Worm (Caenorhabditis elegans) whole organism, midembryonic: ENCODE data around the gene R144.6.
"Not testable (repeated sequence)": the region's sequence is repeated elsewhere in the genome, so short reads cannot be mapped to it uniquely, and the experiment has no call there.

ENCODE experiments used
- T22C8.4 ChIP-seq: fragments of 200-800 bp; sonication (Bioruptor generic); IDR thresholded peaks from 2 replicates; pipeline ENCODE4 v1.3.6; 2022; ENCODE audit warnings: missing genetic modification characterization, missing compliant biosample characterization
- cog-1 ChIP-seq: sonication (generic microtip); optimal IDR thresholded peaks from 2 replicates; lab custom pipeline; 2016; ENCODE audit warnings: missing genetic modification characterization, missing compliant biosample characterization
- flt-1 ChIP-seq: fragments of 200-800 bp; sonication (Bioruptor generic); IDR thresholded peaks from 2 replicates; pipeline ENCODE4 v1.3.6; 2022; ENCODE audit warnings: missing genetic modification characterization, missing compliant biosample characterization
- klf-2 ChIP-seq: fragments of 200-800 bp; sonication (Bioruptor generic); conservative IDR thresholded peaks from 2 replicates; pipeline ENCODE4 v1.3.6; 2022; ENCODE audit warnings: missing genetic modification reagents, missing genetic modification characterization, missing compliant biosample characterization
- med-1 ChIP-seq: sonication (generic microtip); optimal IDR thresholded peaks from 2 replicates; lab custom pipeline; 2017; ENCODE audit warnings: missing genetic modification characterization, mild to moderate bottlenecking, missing compliant biosample characterization, antibody characterized with exemption, missing genetic modification reagents; ENCODE audit not compliant: insufficient read depth
- ref-1 ChIP-seq: fragments of 200-800 bp; sonication (Bioruptor generic); conservative IDR thresholded peaks from 2 replicates; pipeline ENCODE4 v1.3.6; 2022; ENCODE audit warnings: missing genetic modification reagents, missing genetic modification characterization, missing compliant biosample characterization
- tab-1 ChIP-seq: fragments of 200-800 bp; sonication (Bioruptor generic); IDR thresholded peaks from 2 replicates; pipeline ENCODE4 v1.3.6; 2022; ENCODE audit warnings: missing genetic modification characterization, missing compliant biosample characterization
- ztf-23 ChIP-seq: fragments of 200-800 bp; sonication (Bioruptor generic); IDR thresholded peaks from 2 replicates; pipeline ENCODE4 v1.3.6; 2022; ENCODE audit warnings: missing genetic modification reagents, missing genetic modification characterization, missing compliant biosample characterization
- ztf-29 ChIP-seq: fragments of 200-800 bp; sonication (Bioruptor generic); IDR thresholded peaks from 2 replicates; pipeline ENCODE4 v1.3.6; 2022; ENCODE audit warnings: missing genetic modification reagents, missing genetic modification characterization, missing compliant biosample characterization

The R144.6 gene

DNA sequence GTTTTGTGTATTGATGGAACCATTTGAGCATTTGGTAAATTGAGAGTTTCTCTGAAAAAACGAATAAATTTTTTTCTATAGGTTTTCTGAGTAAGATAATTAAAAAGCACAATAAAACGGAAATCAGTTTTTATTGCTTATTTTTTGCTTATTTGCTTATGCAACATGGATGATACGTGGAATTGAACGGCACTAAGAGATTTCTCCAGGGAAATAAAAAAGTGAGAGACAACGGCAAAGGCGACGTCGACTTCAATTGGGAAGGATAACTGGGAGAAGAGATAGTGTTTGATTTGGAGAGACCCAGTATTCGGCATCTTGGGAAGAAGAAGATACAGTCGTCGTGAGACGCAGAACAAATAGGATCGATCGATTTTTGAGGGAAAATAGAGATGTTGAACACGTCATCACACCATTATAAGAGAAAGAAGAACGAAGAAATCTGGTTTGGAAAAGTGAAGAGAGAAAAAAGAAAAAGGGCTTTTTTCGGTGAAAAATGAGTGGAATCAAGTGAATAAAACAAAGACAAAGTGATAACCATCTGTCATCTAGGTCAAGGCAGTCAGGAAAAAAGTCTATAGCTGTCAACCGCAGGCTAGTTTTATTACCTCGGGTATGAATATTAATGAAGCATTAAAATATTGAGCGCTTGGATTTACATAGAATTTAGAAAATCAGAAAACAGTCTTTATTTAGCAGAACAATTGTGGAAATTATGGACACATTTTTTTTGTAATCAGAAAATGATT is 6.2 kb downstream of the R144.6 start, which contains the start of gene tmem-131:
TSS of gene tmem-131 (minus strand) at position 51 of the 749 bp plus-strand sequence.
- no peak for TF ChIP-seq klf-2 (GFP tag; lab: Robert Waterston, UW)
- peak; percentile 57; the same call in 1 of the 2 replicates for TF ChIP-seq T22C8.4

DNA sequence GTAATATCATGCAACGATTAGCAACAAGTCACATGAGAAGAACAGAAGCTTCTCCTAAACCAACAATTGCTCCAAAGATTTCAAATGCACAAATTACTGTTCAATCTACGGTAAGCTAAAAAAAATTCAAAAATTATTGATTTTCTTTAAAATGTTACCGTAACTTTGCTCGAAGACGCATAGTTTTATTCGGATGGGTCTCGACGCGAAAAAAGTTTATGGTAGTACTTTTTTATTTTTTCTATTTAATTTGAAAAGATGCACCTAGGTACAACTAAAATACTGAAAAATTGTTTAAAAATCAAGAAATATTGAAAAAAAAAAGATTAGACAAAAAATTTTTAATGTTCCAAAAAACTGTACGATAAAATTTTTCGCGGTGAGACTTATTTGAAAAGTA is 16.9 kb downstream of the R144.6 start:
- TF ChIP-seq ztf-23 (GFP tag; lab: Robert Waterston, UW): no peak
- TF ChIP-seq ref-1 (GFP tag; lab: Robert Waterston, UW): no peak
- no peak for TF ChIP-seq klf-2 (GFP tag; lab: Robert Waterston, UW)
- TF ChIP-seq ztf-29: no peak
- no peak for TF ChIP-seq T22C8.4

DNA sequence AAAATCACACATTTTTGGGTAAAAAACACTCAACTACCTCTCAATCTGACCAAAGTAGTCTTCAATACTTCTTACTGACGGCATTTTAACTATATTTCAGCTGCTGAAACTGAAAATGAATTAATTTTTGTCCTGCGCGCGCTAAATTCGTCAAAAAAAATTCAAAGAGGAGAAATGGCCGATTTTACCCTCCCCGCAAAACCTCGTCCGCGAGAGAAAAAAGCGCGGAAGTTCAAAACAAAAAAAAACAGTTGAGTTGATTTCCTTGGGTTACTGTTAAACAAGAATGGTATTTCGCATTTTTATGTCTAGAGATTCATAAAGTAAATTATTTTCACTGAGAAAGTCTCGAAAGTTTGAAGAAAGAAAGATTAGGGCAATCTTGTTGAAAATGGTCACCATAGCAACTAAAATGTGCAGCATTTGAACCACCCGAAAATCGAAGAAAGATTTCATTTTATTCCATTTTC is 17.7 kb downstream of the R144.6 start, which contains the start of the genes C27F2.10 and wdr-60:
TSS of gene C27F2.10 (minus strand) at position 109 of the 470 bp plus-strand sequence.
TSS of gene wdr-60 (plus strand) at position 420 of the 470 bp plus-strand sequence.
- no peak for TF ChIP-seq ref-1 (GFP tag; lab: Robert Waterston, UW)
- TF ChIP-seq flt-1 (GFP tag; lab: Robert Waterston, UW): 0 out of 2 replicates have a peak, but pooled peaks have one; percentile 42

DNA sequence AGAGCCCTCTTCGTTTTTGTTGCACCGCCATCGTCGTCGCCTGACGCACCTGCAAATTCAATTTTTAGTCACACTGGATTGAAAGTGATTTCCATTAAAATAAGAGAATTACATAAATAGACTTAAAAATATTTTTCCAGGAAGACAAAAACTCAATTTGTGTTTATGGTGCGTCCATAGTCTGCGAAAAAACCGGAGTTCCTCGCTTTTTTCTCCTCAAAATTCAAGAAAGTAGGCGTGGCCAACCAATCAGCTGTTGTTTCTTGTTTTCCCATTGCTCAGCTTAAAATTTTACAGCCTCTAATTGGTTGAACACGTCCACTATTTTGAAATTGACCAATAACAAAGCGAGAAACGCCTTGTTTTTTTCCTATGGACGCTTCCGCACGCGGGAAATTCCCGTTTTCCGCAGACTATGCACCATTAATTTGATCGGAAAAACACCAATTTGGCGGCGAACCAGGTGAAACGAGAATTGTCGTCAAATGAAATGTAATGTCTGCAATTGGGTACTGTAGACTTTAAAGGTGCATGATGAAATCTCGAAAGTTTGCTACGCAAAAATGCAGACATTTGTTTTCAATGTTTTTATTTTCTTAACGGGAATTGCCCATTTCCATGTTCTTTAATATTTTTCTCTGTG is 20.0 kb downstream of the R144.6 start, which contains the start of gene C27F2.7:
TSS of gene C27F2.7 (minus strand) at position 51 of the 643 bp plus-strand sequence.
- TF ChIP-seq med-1 (GFP tag; lab: Kevin White, UChicago): no peak

DNA sequence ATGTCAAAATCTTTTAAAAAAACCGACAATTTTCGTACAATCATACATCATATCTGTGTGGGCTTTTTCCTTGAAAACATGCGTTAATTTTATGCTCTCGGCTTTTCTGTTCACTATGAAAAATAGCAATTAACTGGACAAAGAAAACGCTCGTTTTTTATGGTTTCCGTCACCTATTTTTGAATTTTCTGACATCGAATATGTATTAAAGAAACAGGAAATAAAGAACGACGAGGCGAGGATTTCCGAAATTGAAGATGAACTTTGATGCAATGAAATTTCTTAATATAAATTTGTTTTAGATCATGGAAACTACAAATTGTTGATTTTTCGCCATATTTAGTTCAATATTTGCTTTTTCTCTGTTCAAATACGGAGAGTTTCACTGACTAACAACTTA is 20.6 kb downstream of the R144.6 start:
- TF ChIP-seq flt-1 (GFP tag; lab: Robert Waterston, UW): no peak
- no peak for TF ChIP-seq ztf-23 (GFP tag; lab: Robert Waterston, UW)
- TF ChIP-seq ref-1 (GFP tag; lab: Robert Waterston, UW): no peak
- TF ChIP-seq T22C8.4: no peak
- TF ChIP-seq med-1 (GFP tag; lab: Kevin White, UChicago): no peak
- no peak for TF ChIP-seq klf-2 (GFP tag; lab: Robert Waterston, UW)
- TF ChIP-seq ztf-29: no peak
- no peak for TF ChIP-seq cog-1
- no peak for TF ChIP-seq tab-1

DNA sequence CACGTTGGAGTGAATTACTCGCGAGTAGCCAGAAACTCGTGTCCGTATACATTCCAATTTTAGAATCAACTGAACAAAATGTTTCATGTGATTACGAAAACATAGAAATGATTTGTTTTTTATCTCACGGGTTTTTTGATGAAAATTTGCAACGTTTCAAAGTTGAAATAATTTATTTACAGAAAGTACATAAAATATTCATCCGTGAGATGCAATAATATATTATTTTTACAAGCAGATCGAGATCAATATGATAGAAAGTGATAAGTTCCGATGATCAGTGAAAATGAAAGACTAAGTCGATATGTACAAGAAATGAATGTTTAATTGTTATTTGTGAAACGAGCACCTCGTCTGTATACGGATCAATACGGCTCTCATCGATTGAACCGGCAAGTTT is 24.2 kb downstream of the R144.6 start, which contains the start of gene C27F2.6:
TSS of gene C27F2.6 (minus strand) at position 101 of the 400 bp plus-strand sequence.
- not testable (repeated sequence) for TF ChIP-seq ztf-29, cog-1, tab-1

DNA sequence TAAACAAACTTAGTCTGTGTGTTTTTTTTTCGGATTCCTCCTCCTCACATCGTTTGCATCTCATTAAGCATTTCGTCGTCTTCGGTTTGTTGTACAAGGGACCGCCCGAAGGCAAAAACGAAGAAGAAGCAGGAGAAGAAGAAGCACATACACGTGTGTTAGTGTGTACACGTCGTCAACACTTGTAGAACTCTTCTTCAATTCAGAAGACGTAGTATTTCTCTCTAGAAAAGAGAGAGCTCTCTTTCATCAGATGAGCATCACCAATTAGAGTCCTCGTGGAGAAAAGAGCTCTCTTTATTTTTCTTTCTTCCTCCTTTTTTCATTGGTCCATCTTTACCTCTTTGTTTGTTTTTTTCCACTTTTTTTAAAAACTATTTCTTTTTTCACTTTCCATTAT is 36.4 kb downstream of the R144.6 start:
- TF ChIP-seq T22C8.4 (no peak), cog-1 (no peak), ztf-29 (no peak), klf-2 (GFP tag; lab: Robert Waterston, UW) (no peak), ztf-23 (GFP tag; lab: Robert Waterston, UW) (no peak), flt-1 (GFP tag; lab: Robert Waterston, UW) (no peak), ref-1 (GFP tag; lab: Robert Waterston, UW) (no peak), tab-1 (no peak), med-1 (GFP tag; lab: Kevin White, UChicago) (no peak)

DNA sequence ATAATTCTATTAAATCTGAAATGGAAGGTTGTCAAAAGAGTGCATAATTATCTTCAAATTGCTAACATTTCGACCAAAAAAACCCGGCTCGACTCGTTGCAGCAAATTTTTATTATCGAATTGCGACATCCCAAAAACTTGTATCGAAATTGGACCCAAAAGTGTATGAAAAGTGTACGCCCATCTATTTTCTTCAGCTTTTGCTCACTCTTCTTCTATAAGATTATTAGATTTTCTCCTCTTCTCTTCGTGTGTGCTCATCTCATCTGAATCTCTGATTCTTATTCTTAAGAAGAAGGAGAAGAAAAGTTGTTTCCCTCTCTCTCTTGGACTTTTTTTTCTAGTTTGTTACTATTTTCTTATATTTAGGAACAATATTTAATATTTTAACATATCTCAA is 37.3 kb downstream of the R144.6 start:
- TF ChIP-seq cog-1 (no peak), tab-1 (no peak), ztf-23 (GFP tag; lab: Robert Waterston, UW) (no peak), T22C8.4 (no peak), ztf-29 (no peak), med-1 (GFP tag; lab: Kevin White, UChicago) (no peak), klf-2 (GFP tag; lab: Robert Waterston, UW) (no peak), ref-1 (GFP tag; lab: Robert Waterston, UW) (no peak), flt-1 (GFP tag; lab: Robert Waterston, UW) (no peak)

DNA sequence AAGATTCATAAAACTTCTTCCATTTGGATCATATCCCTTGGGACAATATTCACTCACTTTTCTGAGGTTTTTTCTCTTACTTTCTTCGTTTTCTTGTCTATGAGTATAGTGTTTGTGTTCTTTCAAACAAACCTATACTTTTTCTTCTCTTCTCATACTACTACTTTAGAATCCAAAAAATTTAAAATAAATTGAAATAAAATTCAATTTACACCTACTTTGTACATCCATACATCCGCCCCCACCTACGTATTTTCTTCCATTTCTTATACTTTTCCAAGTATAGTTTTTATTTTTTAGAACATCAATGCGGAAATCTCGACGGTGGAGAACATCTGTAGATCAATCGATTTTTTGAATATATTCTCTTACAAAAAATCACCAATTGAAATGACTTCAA is 39.2 kb downstream of the R144.6 start, which contains the start of gene nca-2:
TSS of gene nca-2 (plus strand) at position 301 of the 400 bp plus-strand sequence.
- TF ChIP-seq tab-1 (no peak), flt-1 (GFP tag; lab: Robert Waterston, UW) (no peak), cog-1 (no peak), med-1 (GFP tag; lab: Kevin White, UChicago) (no peak), klf-2 (GFP tag; lab: Robert Waterston, UW) (no peak), T22C8.4 (no peak), ref-1 (GFP tag; lab: Robert Waterston, UW) (no peak), ztf-29 (no peak), ztf-23 (GFP tag; lab: Robert Waterston, UW) (no peak)

DNA sequence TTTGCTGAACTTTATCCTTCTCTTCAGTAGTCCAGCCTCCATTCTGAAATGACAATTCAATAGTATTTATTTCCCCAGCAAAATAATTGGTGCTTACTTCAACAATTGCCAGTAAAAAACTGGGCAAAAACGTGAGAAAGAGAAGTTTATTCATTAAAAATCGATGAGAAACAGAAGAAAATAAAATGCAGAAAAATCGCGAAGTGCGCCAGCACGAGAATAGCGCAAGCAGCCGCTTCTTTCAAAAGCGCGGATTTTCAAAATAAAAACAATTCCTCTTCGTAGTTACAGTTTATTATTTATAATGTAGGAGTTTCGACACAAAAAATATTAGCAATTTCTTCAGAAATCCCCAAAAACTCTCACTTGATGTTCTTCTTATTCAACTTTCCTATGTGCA is 41.6 kb downstream of the R144.6 start, which contains the start of gene C27F2.9:
TSS of gene C27F2.9 (minus strand) at position 159 of the 400 bp plus-strand sequence.
- TF ChIP-seq ref-1 (GFP tag; lab: Robert Waterston, UW) (no peak), tab-1 (0 out of 2 replicates have a peak, but pooled peaks have one; percentile 22), med-1 (GFP tag; lab: Kevin White, UChicago) (peak; percentile 1), klf-2 (GFP tag; lab: Robert Waterston, UW) (no peak), flt-1 (GFP tag; lab: Robert Waterston, UW) (peak; percentile 76), ztf-23 (GFP tag; lab: Robert Waterston, UW) (peak; percentile 61; the same call in 1 of the 2 replicates), T22C8.4 (0 out of 2 replicates have a peak, but pooled peaks have one; percentile 27), ztf-29 (no peak)
